Fruit fly (Drosophila melanogaster) whole organism, embryonic: ENCODE measurements around the gene CG32647.

Source experiments
- Abd-B ChIP-seq: fragments of 200-800 bp; sonication (Bioruptor generic); optimal IDR thresholded peaks from 2 replicates; lab custom pipeline; 2018; ENCODE audit warnings: missing biosample characterization, mild to moderate bottlenecking, missing genetic modification characterization, moderate library complexity
- Awh ChIP-seq: fragments of 200-800 bp; sonication (Bioruptor generic); IDR thresholded peaks from 2 replicates; pipeline ENCODE4, ENCODE4 v1.3.6; 2022; ENCODE audit warnings: missing biosample characterization, missing genetic modification characterization
- B-H1 ChIP-seq: fragments of 200-800 bp; sonication (Bioruptor generic); IDR thresholded peaks from 3 replicates; pipeline ENCODE4 v1.3.6; 2022; ENCODE audit warnings: missing biosample characterization, missing genetic modification characterization
- BEAF-32 ChIP-seq: fragments of 200-800 bp; sonication (Bioruptor generic); optimal IDR thresholded peaks from 3 replicates; lab custom pipeline; 2017; ENCODE audit warnings: missing biosample characterization, missing genetic modification characterization, mild to moderate bottlenecking, moderate library complexity, missing genetic modification reagents
- Bteb2 ChIP-seq: fragments of 200-800 bp; sonication (Bioruptor generic); optimal IDR thresholded peaks from 2 replicates; lab custom pipeline; 2016; ENCODE audit warnings: missing biosample characterization, missing genetic modification characterization
- CG12104 ChIP-seq: fragments of 200-800 bp; sonication (Bioruptor generic); optimal IDR thresholded peaks from 3 replicates; lab custom pipeline; 2016; ENCODE audit warnings: missing biosample characterization, missing genetic modification characterization
- CG12659 ChIP-seq: fragments of 200-800 bp; sonication (Bioruptor generic); optimal IDR thresholded peaks from 3 replicates; lab custom pipeline; 2017; ENCODE audit warnings: mild to moderate bottlenecking, missing biosample characterization, missing genetic modification reagents, missing genetic modification characterization
- CG13287 ChIP-seq: fragments of 200-800 bp; sonication (Bioruptor generic); IDR thresholded peaks from 2 replicates; pipeline ENCODE4 v1.3.6; 2022; ENCODE audit warnings: missing biosample characterization, missing genetic modification characterization; ENCODE audit not compliant: partially characterized antibody
- CG13894 ChIP-seq: fragments of 200-800 bp; sonication (Bioruptor generic); optimal IDR thresholded peaks from 3 replicates; lab custom pipeline; 2018; ENCODE audit warnings: missing biosample characterization, mild to moderate bottlenecking, missing genetic modification characterization, moderate library complexity
- CG14014 ChIP-seq: fragments of 200-800 bp; sonication (Bioruptor generic); IDR thresholded peaks from 2 replicates; pipeline ENCODE4 v1.3.6; 2022; ENCODE audit warnings: missing biosample characterization, missing genetic modification characterization
- CG17829 ChIP-seq: fragments of 200-800 bp; optimal IDR thresholded peaks from 2 replicates; lab custom pipeline; 2019; ENCODE audit warnings: missing biosample characterization, mild to moderate bottlenecking, missing genetic modification characterization, moderate library complexity
- CG31224 ChIP-seq: fragments of 200-800 bp; sonication (Bioruptor generic); IDR thresholded peaks from 2 replicates; pipeline ENCODE4 v1.3.6; 2022; ENCODE audit warnings: missing biosample characterization, missing genetic modification characterization
- CG32772 ChIP-seq: fragments of 200-800 bp; sonication (Bioruptor generic); IDR thresholded peaks from 2 replicates; pipeline ENCODE4 v1.3.6; 2022; ENCODE audit warnings: missing biosample characterization, missing genetic modification characterization
- CG4820 ChIP-seq: fragments of 200-800 bp; sonication (Bioruptor generic); optimal IDR thresholded peaks from 3 replicates; lab custom pipeline; 2016; ENCODE audit warnings: missing biosample characterization, missing genetic modification characterization
- CG6175 ChIP-seq: fragments of 200-800 bp; sonication (Bioruptor generic); IDR thresholded peaks from 3 replicates; pipeline ENCODE4 v1.3.6; 2022; ENCODE audit warnings: missing biosample characterization, missing genetic modification characterization
- CG8478 ChIP-seq: fragments of >200 bp; optimal IDR thresholded peaks from 2 replicates; lab custom pipeline; 2018
- CkIIα-i1 ChIP-seq: fragments of 200-800 bp; sonication (Bioruptor generic); IDR thresholded peaks from 2 replicates; pipeline ENCODE4 v1.3.6; 2022; ENCODE audit warnings: missing biosample characterization, missing genetic modification characterization
- Dad ChIP-seq: fragments of 200-800 bp; sonication (Bioruptor generic); optimal IDR thresholded peaks from 3 replicates; lab custom pipeline; 2016; ENCODE audit warnings: missing biosample characterization, missing genetic modification characterization
- Deaf1 ChIP-seq: fragments of 200-800 bp; optimal IDR thresholded peaks from 3 replicates; lab custom pipeline; 2019; ENCODE audit warnings: missing biosample characterization, mild to moderate bottlenecking, missing genetic modification characterization, moderate library complexity
- Dfd ChIP-seq, 2 experiments: fragments of >200 bp; optimal IDR thresholded peaks; 2 replicates each; lab custom pipeline; 2017; ENCODE audit warnings: missing biosample characterization in 2 of 2, missing genetic modification characterization in 2 of 2
- Doc3 ChIP-seq: fragments of 200-800 bp; sonication (Bioruptor generic); IDR thresholded peaks from 3 replicates; pipeline ENCODE4 v1.3.6; 2022; ENCODE audit warnings: missing biosample characterization, missing genetic modification characterization; ENCODE audit not compliant: partially characterized antibody
- Eip74EF ChIP-seq, 2 experiments: fragments of 200-800 bp in 1 of 2; fragments of >200 bp in 1 of 2; sonication (Bioruptor generic) in 1 of 2; optimal IDR thresholded peaks; 2 replicates each; lab custom pipeline; 2017 to 2019; ENCODE audit warnings: missing biosample characterization in 2 of 2, missing genetic modification characterization in 2 of 2, mild to moderate bottlenecking in 1 of 2, moderate library complexity in 1 of 2
- Ets65A ChIP-seq: fragments of 200-800 bp; sonication (Bioruptor generic); peaks from one replicate; lab custom pipeline; 2016; ENCODE audit warnings: missing biosample characterization, missing genetic modification characterization
- HmgD ChIP-seq: fragments of 200-800 bp; sonication (Bioruptor generic); optimal IDR thresholded peaks from 3 replicates; lab custom pipeline; 2016; ENCODE audit warnings: missing biosample characterization, missing genetic modification characterization
- Hr3 ChIP-seq: fragments of 200-800 bp; sonication (Bioruptor generic); optimal IDR thresholded peaks from 3 replicates; lab custom pipeline; 2016; ENCODE audit warnings: missing biosample characterization, missing genetic modification characterization
- NC2α ChIP-seq: fragments of 200-800 bp; sonication (Bioruptor generic); optimal IDR thresholded peaks from 2 replicates; lab custom pipeline; 2016; ENCODE audit warnings: missing biosample characterization, missing genetic modification characterization
- Pdp1 ChIP-seq, 2 experiments: fragments of 200-800 bp; sonication (Bioruptor generic); optimal IDR thresholded peaks; 3 replicates each; lab custom pipeline; 2016; ENCODE audit warnings: missing biosample characterization in 2 of 2, missing genetic modification characterization in 2 of 2, mild to moderate bottlenecking in 1 of 2, moderate library complexity in 1 of 2
- Side ChIP-seq: fragments of 200-800 bp; sonication (Bioruptor generic); optimal IDR thresholded peaks from 2 replicates; lab custom pipeline; 2016; ENCODE audit warnings: missing biosample characterization, missing genetic modification characterization
- TFAM ChIP-seq: fragments of 200-800 bp; sonication (Bioruptor generic); optimal IDR thresholded peaks from 2 replicates; lab custom pipeline; 2017; ENCODE audit warnings: missing biosample characterization, missing genetic modification characterization, inconsistent platforms
- Taf1 ChIP-seq: fragments of 200-800 bp; sonication (Bioruptor generic); IDR thresholded peaks from 2 replicates; pipeline ENCODE4 v1.3.6; 2022; ENCODE audit warnings: missing biosample characterization, missing genetic modification characterization
- YL-1 ChIP-seq: fragments of 200-800 bp; sonication (Bioruptor generic); optimal IDR thresholded peaks from 3 replicates; lab custom pipeline; 2017; ENCODE audit warnings: missing biosample characterization, mild to moderate bottlenecking, missing genetic modification characterization
- bowl ChIP-seq: fragments of 200-800 bp; sonication (Bioruptor generic); IDR thresholded peaks from 2 replicates; pipeline ENCODE4 v1.3.6; 2022; ENCODE audit warnings: missing biosample characterization, missing genetic modification characterization
- cad ChIP-seq: fragments of >200 bp; optimal IDR thresholded peaks from 2 replicates; lab custom pipeline; 2017; ENCODE audit warnings: missing biosample characterization, missing genetic modification characterization
- exex ChIP-seq: fragments of 200-800 bp; sonication (Bioruptor generic); optimal IDR thresholded peaks from 4 replicates; lab custom pipeline; 2018; ENCODE audit warnings: missing biosample characterization, mild to moderate bottlenecking, missing genetic modification characterization, moderate library complexity
- grn ChIP-seq: fragments of 200-800 bp; sonication (Bioruptor generic); optimal IDR thresholded peaks from 3 replicates; lab custom pipeline; 2017; ENCODE audit warnings: missing biosample characterization, missing genetic modification characterization
- h ChIP-seq: fragments of >200 bp; optimal IDR thresholded peaks from 2 replicates; lab custom pipeline; 2017
- jigr1 ChIP-seq: fragments of 200-800 bp; sonication (Bioruptor generic); IDR thresholded peaks from 3 replicates; pipeline ENCODE4 v1.3.6; 2022; ENCODE audit warnings: missing biosample characterization, missing genetic modification characterization
- kah ChIP-seq: fragments of 200-800 bp; sonication (Bioruptor generic); optimal IDR thresholded peaks from 2 replicates; lab custom pipeline; 2018; ENCODE audit warnings: missing biosample characterization, mild to moderate bottlenecking, missing genetic modification characterization
- lab ChIP-seq: fragments of 200-800 bp; sonication (Bioruptor generic); optimal IDR thresholded peaks from 3 replicates; lab custom pipeline; 2017; ENCODE audit warnings: missing biosample characterization, missing genetic modification characterization, mild to moderate bottlenecking, moderate library complexity, missing genetic modification reagents
- luna ChIP-seq: fragments of 200-800 bp; sonication (Bioruptor generic); optimal IDR thresholded peaks from 2 replicates; lab custom pipeline; 2016; ENCODE audit warnings: missing biosample characterization, missing genetic modification characterization
- mirr ChIP-seq: fragments of 200-800 bp; sonication (Bioruptor generic); optimal IDR thresholded peaks from 3 replicates; lab custom pipeline; 2018; ENCODE audit warnings: missing biosample characterization, mild to moderate bottlenecking, missing genetic modification characterization
- repo ChIP-seq: fragments of 200-800 bp; sonication (Bioruptor generic); optimal IDR thresholded peaks from 2 replicates; lab custom pipeline; 2016; ENCODE audit warnings: missing biosample characterization, missing genetic modification characterization
- rib ChIP-seq: fragments of 200-800 bp; sonication (Bioruptor generic); IDR thresholded peaks from 2 replicates; pipeline ENCODE4 v1.3.6; 2022; ENCODE audit warnings: missing biosample characterization, missing genetic modification characterization
- shn ChIP-seq: fragments of 200-800 bp; sonication (Bioruptor generic); optimal IDR thresholded peaks from 3 replicates; lab custom pipeline; 2016; ENCODE audit warnings: missing biosample characterization, missing genetic modification characterization
- sima ChIP-seq: fragments of 200-800 bp; sonication (Bioruptor generic); optimal IDR thresholded peaks from 2 replicates; lab custom pipeline; 2016; ENCODE audit warnings: missing biosample characterization, missing genetic modification characterization
- stc ChIP-seq: fragments of 200-800 bp; sonication (Bioruptor generic); IDR thresholded peaks from 2 replicates; pipeline ENCODE4 v1.3.6; 2022; ENCODE audit warnings: missing biosample characterization, missing genetic modification characterization
- tap ChIP-seq: fragments of 200-800 bp; optimal IDR thresholded peaks from 3 replicates; lab custom pipeline; 2019; ENCODE audit warnings: missing biosample characterization, mild to moderate bottlenecking, missing genetic modification characterization, moderate library complexity
- trem ChIP-seq: fragments of 200-800 bp; optimal IDR thresholded peaks from 3 replicates; lab custom pipeline; 2019; ENCODE audit warnings: missing biosample characterization, mild to moderate bottlenecking, missing genetic modification characterization, moderate library complexity
- zen2 ChIP-seq: fragments of 200-800 bp; sonication (Bioruptor generic); IDR thresholded peaks from 3 replicates; pipeline ENCODE4 v1.3.6; 2022; ENCODE audit warnings: missing biosample characterization, missing genetic modification characterization; ENCODE audit not compliant: partially characterized antibody
- zfh1 ChIP-seq: fragments of 200-800 bp; sonication (Bioruptor generic); IDR thresholded peaks from 3 replicates; pipeline ENCODE4 v1.3.6; 2022; ENCODE audit warnings: missing biosample characterization, missing genetic modification characterization

The CG32647 gene

DNA sequence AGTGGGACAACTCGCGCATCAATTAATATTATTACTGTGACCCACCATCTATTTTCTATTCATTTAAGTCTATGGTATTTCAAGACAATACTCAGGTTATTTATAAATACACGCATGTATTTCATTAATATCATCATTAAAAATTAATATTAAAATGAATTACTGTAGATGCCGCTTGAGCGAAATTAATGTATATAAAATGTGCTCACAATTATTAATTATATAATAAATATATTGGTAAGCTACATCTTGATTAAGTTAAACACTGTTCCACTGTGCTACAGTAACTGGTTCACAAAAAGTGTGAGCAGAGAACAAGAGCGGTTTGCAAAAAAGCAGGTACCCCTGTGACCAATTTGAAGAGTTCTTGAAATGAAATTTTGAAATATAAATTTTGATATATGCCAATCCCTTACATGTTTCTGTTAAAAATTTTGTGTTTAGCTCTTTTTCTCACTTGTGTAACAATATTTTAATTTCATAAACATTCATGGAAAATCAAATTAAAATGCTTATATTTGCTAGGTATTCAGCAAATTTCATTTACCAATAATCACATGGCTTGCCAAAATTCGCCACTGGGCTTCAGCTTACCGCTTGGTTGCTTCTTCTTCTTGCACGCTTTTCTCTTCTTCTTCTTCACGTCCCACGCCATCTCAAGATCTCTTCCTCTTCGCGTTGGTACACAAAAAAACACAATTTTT is 33.7 kb downstream of the CG32647 start (continued):
- no peak for TF ChIP-seq CG8478 (lab: Kevin White, UChicago)
- TF ChIP-seq CG31224 (GFP tag; lab: Robert Waterston, UW), result peak; percentile 99
- TF ChIP-seq CG14014 (GFP tag; lab: Robert Waterston, UW), result peak; percentile 100
- TF ChIP-seq Awh, result peak; percentile 98
- TF ChIP-seq CG4820, result peak; percentile 99
- peak; percentile 99 for TF ChIP-seq Dad (GFP tag; lab: Kevin White, UChicago)
- peak; percentile 99 for TF ChIP-seq B-H1 (GFP tag; lab: Robert Waterston, UW)
- peak; percentile 99 for TF ChIP-seq stc (GFP tag; lab: Robert Waterston, UW)
- peak; percentile 100 for TF ChIP-seq luna (GFP tag; lab: Kevin White, UChicago)
- peak; percentile 99 for TF ChIP-seq NC2α
- peak in 1 of 2 experiments; percentile 96 for TF ChIP-seq Dfd (GFP tag; optimal IDR thresholded peaks at IDR 0.05; lab: Kevin White, UChicago)
- TF ChIP-seq BEAF-32 (GFP tag; lab: Kevin White, UChicago), result peak; percentile 52
- TF ChIP-seq Eip74EF (GFP tag; optimal IDR thresholded peaks at IDR 0.05; lab: Kevin White, UChicago), result peak in 1 of 2 experiments; percentile 99
- peak; percentile 99 for TF ChIP-seq CG17829 (tag; lab: Kevin White, UChicago)
- TF ChIP-seq exex (tag; lab: Kevin White, UChicago), result peak; percentile 100
- TF ChIP-seq rib, result peak; percentile 100
- TF ChIP-seq Hr3 (GFP tag; lab: Kevin White, UChicago), result peak; percentile 100
- TF ChIP-seq Bteb2, result peak; percentile 100
- peak; percentile 100 for TF ChIP-seq repo
- TF ChIP-seq CG6175 (GFP tag; lab: Robert Waterston, UW), result peak; percentile 99
- peak; percentile 98 for TF ChIP-seq kah (GFP tag; lab: Kevin White, UChicago)
- TF ChIP-seq CG13894 (tag; lab: Kevin White, UChicago), result peak; percentile 100
- peak; percentile 96 for TF ChIP-seq TFAM (GFP tag; lab: Kevin White, UChicago)
- peak; percentile 99 for TF ChIP-seq tap (tag; lab: Kevin White, UChicago)
- TF ChIP-seq h, result no peak
- TF ChIP-seq shn (GFP tag; lab: Kevin White, UChicago), result peak; percentile 100
- TF ChIP-seq HmgD (GFP tag; lab: Kevin White, UChicago), result peak; percentile 99
- peak; percentile 98 for TF ChIP-seq CkIIα-i1 (GFP tag; lab: Robert Waterston, UW)
- no peak for TF ChIP-seq zen2 (GFP tag; lab: Robert Waterston, UW)
- peak; percentile 61 for TF ChIP-seq CG13287
- peak; percentile 99 for TF ChIP-seq zfh1 (GFP tag; lab: Robert Waterston, UW)
- peak; percentile 100 for TF ChIP-seq lab
- TF ChIP-seq YL-1 (GFP tag; lab: Kevin White, UChicago), result peak; percentile 100
- TF ChIP-seq CG12659 (GFP tag; lab: Kevin White, UChicago), result peak; percentile 100
- peak; percentile 99 for TF ChIP-seq sima (GFP tag; lab: Kevin White, UChicago)
- TF ChIP-seq Abd-B (GFP tag; lab: Kevin White, UChicago), result peak; percentile 100
- TF ChIP-seq Ets65A (GFP tag; lab: Kevin White, UChicago), result peak; percentile 100
- peak; percentile 99 to 100 for TF ChIP-seq Pdp1 (GFP tag; optimal IDR thresholded peaks at IDR 0.05; lab: Kevin White, UChicago)
- TF ChIP-seq mirr, result peak; percentile 99
- TF ChIP-seq trem (tag; lab: Kevin White, UChicago), result peak; percentile 97
- TF ChIP-seq Side (GFP tag; lab: Kevin White, UChicago), result peak; percentile 99
- peak; percentile 100 for TF ChIP-seq CG12104 (GFP tag; lab: Kevin White, UChicago)
- peak; percentile 89 for TF ChIP-seq grn (GFP tag; lab: Kevin White, UChicago)
- peak; percentile 98 for TF ChIP-seq bowl (GFP tag; lab: Robert Waterston, UW)
- peak; percentile 99 for TF ChIP-seq CG32772
- TF ChIP-seq Taf1 (GFP tag; lab: Robert Waterston, UW), result peak; percentile 99
- TF ChIP-seq Deaf1 (tag; lab: Kevin White, UChicago), result peak; percentile 95
- no peak for TF ChIP-seq cad
- peak; percentile 99 for TF ChIP-seq jigr1 (GFP tag; lab: Robert Waterston, UW)
- no peak for TF ChIP-seq Doc3 (GFP tag; lab: Robert Waterston, UW)
